Fruit fly (Drosophila melanogaster): ENCODE data around the gene MED10.
A peak's percentile ranks its signal among the peaks of the same experiment; 100 is the strongest.

The MED10 gene

dm6 chr3L:16203236-16203635, 28.6 kb upstream of the MED10 start (continued):
- TF ChIP-seq Jarid2 (GFP tag; optimal IDR thresholded peaks at IDR 0.05), result peak; percentile 41
- TF ChIP-seq Ada2b (GFP tag; IDR thresholded peaks at IDR 0.05), result peak; percentile 87
- TF ChIP-seq CG10366 (GFP tag; IDR thresholded peaks at IDR 0.05), result peak; percentile 86
- peak; percentile 50 for TF ChIP-seq CG6654 (GFP tag; optimal IDR thresholded peaks at IDR 0.05)
- peak; percentile 51 for TF ChIP-seq Atf3 (GFP tag; optimal IDR thresholded peaks at IDR 0.05)
- no peak for TF ChIP-seq gfzf (GFP tag; optimal IDR thresholded peaks at IDR 0.05)
- TF ChIP-seq Deaf1 (tag; optimal IDR thresholded peaks at IDR 0.05), result peak; percentile 59
- TF ChIP-seq ase (GFP tag; IDR thresholded peaks at IDR 0.05), result peak; percentile 87; the same call in 2 of the 3 replicates
- peak; percentile 87 for TF ChIP-seq CG14441 (GFP tag; IDR thresholded peaks at IDR 0.05)
- no peak for TF ChIP-seq pfk (GFP tag; optimal IDR thresholded peaks at IDR 0.05)
- peak; percentile 86 for TF ChIP-seq Hmr (GFP tag; optimal IDR thresholded peaks at IDR 0.05)
- TF ChIP-seq gcm (GFP tag; optimal IDR thresholded peaks at IDR 0.05), result peak; percentile 16
- TF ChIP-seq CG9876 (GFP tag; optimal IDR thresholded peaks at IDR 0.05), result peak; percentile 38
- peak; percentile 40 for TF ChIP-seq luna (GFP tag; optimal IDR thresholded peaks at IDR 0.05)
- peak; percentile 81 for TF ChIP-seq H15 (GFP tag; IDR thresholded peaks at IDR 0.05)
- TF ChIP-seq CG8281 (tag; optimal IDR thresholded peaks at IDR 0.05), result peak; percentile 59
- TF ChIP-seq dm (GFP tag; optimal IDR thresholded peaks at IDR 0.05), result peak; percentile 1
- TF ChIP-seq yki (optimal IDR thresholded peaks at IDR 0.05), result no peak
- no peak for TF ChIP-seq chinmo (GFP tag; IDR thresholded peaks at IDR 0.05; ENCODE audit: partially characterized antibody)
- no peak for TF ChIP-seq kni (GFP tag; optimal IDR thresholded peaks at IDR 0.05)
- TF ChIP-seq dmrt99B (tag; optimal IDR thresholded peaks at IDR 0.05), result peak; percentile 83
- TF ChIP-seq CG7745 (tag; optimal IDR thresholded peaks at IDR 0.05), result no peak
- peak; percentile 79 for TF ChIP-seq pnt (GFP tag; optimal IDR thresholded peaks at IDR 0.05)
- peak; percentile 81 for TF ChIP-seq zfh2 (GFP tag; optimal IDR thresholded peaks at IDR 0.05)
- TF ChIP-seq HLH54F (GFP tag; optimal IDR thresholded peaks at IDR 0.05), result peak; percentile 78
- TF ChIP-seq Xbp1 (GFP tag; optimal IDR thresholded peaks at IDR 0.05), result peak; percentile 70
- peak; percentile 45 for TF ChIP-seq CG31365 (tag; optimal IDR thresholded peaks at IDR 0.05)
- TF ChIP-seq sima (GFP tag; optimal IDR thresholded peaks at IDR 0.05), result no peak
- no peak for TF ChIP-seq CG8765 (GFP tag; IDR thresholded peaks at IDR 0.05)
- TF ChIP-seq lov (optimal IDR thresholded peaks at IDR 0.05), result no peak
- no peak; the same call in 2 of the 3 replicates for TF ChIP-seq lov (GFP tag; IDR thresholded peaks at IDR 0.05)
- no peak for TF ChIP-seq CG6791 (GFP tag; IDR thresholded peaks at IDR 0.05; ENCODE audit: partially characterized antibody)
- peak; percentile 46 for TF ChIP-seq ewg (GFP tag; optimal IDR thresholded peaks at IDR 0.05)
- TF ChIP-seq ind (GFP tag; optimal IDR thresholded peaks at IDR 0.05), result peak; percentile 86
- peak; percentile 28 for TF ChIP-seq jing (GFP tag; optimal IDR thresholded peaks at IDR 0.05)
- no peak for TF ChIP-seq CG10979 (tag; optimal IDR thresholded peaks at IDR 0.05)
- TF ChIP-seq Camta (GFP tag; optimal IDR thresholded peaks at IDR 0.05), result peak; percentile 75
- TF ChIP-seq CG4282 (GFP tag; optimal IDR thresholded peaks at IDR 0.05), result peak; percentile 35
- TF ChIP-seq gsb (GFP tag; IDR thresholded peaks at IDR 0.05), result peak; percentile 84
- TF ChIP-seq sisA (GFP tag; IDR thresholded peaks at IDR 0.05), result no peak
- TF ChIP-seq CG32772 (GFP tag; IDR thresholded peaks at IDR 0.05), result no peak; the same call in none of the 2 replicates
- peak; percentile 6 for TF ChIP-seq HmgD (GFP tag; optimal IDR thresholded peaks at IDR 0.05)
- peak; percentile 53 for TF ChIP-seq CG4404 (GFP tag; IDR thresholded peaks at IDR 0.05)
- TF ChIP-seq CG2120 (GFP tag; optimal IDR thresholded peaks at IDR 0.05), result peak; percentile 93
- peak; percentile 29 for TF ChIP-seq Vsx1 (GFP tag; optimal IDR thresholded peaks at IDR 0.05)
- TF ChIP-seq Fer3 (tag; optimal IDR thresholded peaks at IDR 0.05), result peak; percentile 91
- peak; percentile 82 for TF ChIP-seq CG7372 (GFP tag; IDR thresholded peaks at IDR 0.05)
- TF ChIP-seq slbo (GFP tag; IDR thresholded peaks at IDR 0.05), result peak; percentile 95
- no peak for TF ChIP-seq Dfd (GFP tag; optimal IDR thresholded peaks at IDR 0.05)
- TF ChIP-seq NFAT (GFP tag; IDR thresholded peaks at IDR 0.05), result peak; percentile 87
- TF ChIP-seq ranshi (GFP tag; IDR thresholded peaks at IDR 0.05), result peak; percentile 89
- no peak for TF ChIP-seq mld (GFP tag; IDR thresholded peaks at IDR 0.05; ENCODE audit: partially characterized antibody)

Data from whole organism, embryonic.